Worm (Caenorhabditis elegans): ENCODE measurements around the gene F38B6.4.

The F38B6.4 gene

DNA sequence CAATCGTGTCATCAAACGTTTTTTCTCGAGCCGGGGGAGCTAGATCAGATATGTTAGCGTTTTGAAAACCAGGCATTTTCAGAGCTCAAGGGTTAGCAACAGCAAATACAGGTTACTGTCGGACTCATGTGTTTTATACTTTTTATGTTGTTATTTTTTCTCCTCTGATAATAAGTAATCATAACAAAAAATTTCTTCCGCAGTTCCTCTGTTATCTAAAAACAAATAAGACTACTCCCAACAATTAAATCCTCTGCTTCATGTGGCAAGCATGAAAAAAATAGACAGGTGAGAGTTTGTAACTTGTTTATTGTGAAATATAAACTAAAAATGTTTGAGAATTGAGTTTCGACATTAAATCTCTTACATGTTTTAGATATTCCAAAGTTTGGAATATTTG, 43.9 kb downstream of the F38B6.4 start, which contains the start of gene smf-2:
TSS of gene smf-2 (minus strand) at position 101 of the 400 bp plus-strand sequence.
- TF ChIP-seq ceh-43 (GFP tag; optimal IDR thresholded peaks at IDR 0.05) (no peak), bed-3 (GFP tag; optimal IDR thresholded peaks at IDR 0.05) (no peak), M03D4.4 (tag; optimal IDR thresholded peaks at IDR 0.05) (no peak), lin-13 (tag; optimal IDR thresholded peaks at IDR 0.05) (no peak), pha-4 (tag; optimal IDR thresholded peaks at IDR 0.05) (no peak), sem-2 (GFP tag; optimal IDR thresholded peaks at IDR 0.05) (no peak), ceh-83 (GFP tag; optimal IDR thresholded peaks at IDR 0.05) (no peak), nhr-2 (tag; optimal IDR thresholded peaks at IDR 0.05) (no peak), hlh-1 (tag; optimal IDR thresholded peaks at IDR 0.05) (no peak), ces-1 (GFP tag; optimal IDR thresholded peaks at IDR 0.05) (no peak)

DNA sequence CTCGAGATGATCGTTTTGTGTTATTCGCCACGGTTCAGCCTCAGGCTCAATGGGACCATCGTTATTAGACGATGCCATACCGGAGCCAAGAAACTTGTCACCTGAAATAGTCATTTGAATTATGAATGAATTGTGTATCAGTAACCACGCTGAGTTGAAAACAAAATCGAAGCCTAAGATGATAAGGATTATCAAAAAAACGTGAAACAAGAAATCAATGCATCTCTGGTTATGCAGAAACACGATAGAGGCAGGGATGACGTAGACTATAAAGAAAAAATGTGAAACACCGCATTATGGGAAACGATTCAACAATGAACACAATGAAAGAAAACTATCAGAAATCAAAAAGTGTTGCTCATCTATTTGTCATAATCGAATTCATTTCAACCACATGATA, 48.3 kb downstream of the F38B6.4 start, which contains the start of gene smf-1:
TSS of gene smf-1 (minus strand) at position 101 of the 400 bp plus-strand sequence.
- TF ChIP-seq mab-5 (tag; optimal IDR thresholded peaks at IDR 0.05) (no peak), lsy-2 (tag; optimal IDR thresholded peaks at IDR 0.05) (no peak), elt-1 (tag; optimal IDR thresholded peaks at IDR 0.05; ENCODE audit: borderline replicate concordance, insufficient read depth) (no peak), drap-1 (GFP tag; optimal IDR thresholded peaks at IDR 0.05) (no peak), ces-1 (GFP tag; optimal IDR thresholded peaks at IDR 0.05) (no peak), tbx-8 (GFP tag; optimal IDR thresholded peaks at IDR 0.05) (no peak), cnd-1 (tag; optimal IDR thresholded peaks at IDR 0.05) (no peak), nhr-76 (tag; optimal IDR thresholded peaks at IDR 0.05) (no peak)

DNA sequence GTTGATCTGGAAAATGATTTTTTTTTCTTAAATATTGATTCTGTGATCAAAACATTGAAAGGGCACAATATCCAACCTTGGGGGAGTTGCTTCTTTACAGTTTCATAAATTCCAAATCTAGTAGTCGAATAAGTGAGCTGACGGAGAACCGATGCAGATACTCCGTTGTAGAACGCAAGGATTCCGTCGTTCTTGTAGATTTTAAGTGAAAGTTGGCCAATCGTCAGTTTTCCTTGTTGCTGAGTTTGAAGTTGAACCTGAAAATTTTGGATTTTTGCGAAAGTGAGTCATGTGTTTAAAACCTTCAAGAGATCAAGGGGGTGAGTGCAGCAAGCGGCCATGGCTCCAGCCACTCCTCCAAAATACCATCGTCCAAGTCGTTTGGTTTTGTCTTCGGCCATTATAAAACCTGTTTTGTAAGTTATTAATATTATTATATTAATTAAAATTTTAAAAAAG, 50.6 kb downstream of the F38B6.4 start, which contains the start of gene slc-25A10:
TSS of gene slc-25A10 (minus strand) at position 409 of the 459 bp plus-strand sequence.
- no peak for TF ChIP-seq ztf-11 (tag; optimal IDR thresholded peaks at IDR 0.05)
- no peak for TF ChIP-seq unc-62 (GFP tag; optimal IDR thresholded peaks at IDR 0.05)
- TF ChIP-seq snpc-4 (tag; optimal IDR thresholded peaks at IDR 0.05): no peak
- TF ChIP-seq hlh-1 (tag; optimal IDR thresholded peaks at IDR 0.05): no peak
- TF ChIP-seq unc-120 (tag; optimal IDR thresholded peaks at IDR 0.05; ENCODE audit: poor library complexity, severe bottlenecking): no peak
- TF ChIP-seq unc-39 (tag; optimal IDR thresholded peaks at IDR 0.05): no peak
- no peak for TF ChIP-seq sptf-1 (tag; optimal IDR thresholded peaks at IDR 0.05)
- TF ChIP-seq mep-1 (tag; optimal IDR thresholded peaks at IDR 0.05): no peak
- no peak for TF ChIP-seq lsy-2 (tag; optimal IDR thresholded peaks at IDR 0.05)

DNA sequence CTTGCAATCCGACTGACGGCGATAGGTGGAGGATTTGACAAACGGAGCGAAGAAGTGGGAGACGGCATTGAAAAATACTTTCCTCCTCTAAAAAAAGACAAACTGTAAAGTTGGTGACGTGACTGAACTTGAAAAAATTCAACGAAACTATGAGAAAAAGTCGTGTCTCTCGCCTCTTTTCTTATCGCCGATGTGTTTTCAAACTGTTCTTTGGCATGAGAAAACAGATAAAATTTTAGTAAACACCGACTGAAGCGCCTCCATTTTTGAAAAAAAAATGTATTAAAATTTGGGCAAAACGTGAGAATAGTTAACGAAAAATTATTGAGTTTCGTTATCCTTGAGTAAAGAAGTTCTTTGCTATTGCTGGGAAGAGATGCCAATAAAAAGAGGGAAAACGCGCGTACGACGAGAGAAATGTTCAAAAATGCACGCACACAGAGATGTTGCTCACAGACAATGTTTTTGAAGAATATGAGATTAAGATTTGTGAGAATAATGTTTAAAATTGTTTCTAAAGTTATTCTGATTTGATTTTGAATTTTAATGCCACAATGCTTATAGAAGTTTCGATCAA, 54.2 kb downstream of the F38B6.4 start:
- TF ChIP-seq lin-13 (tag; optimal IDR thresholded peaks at IDR 0.05): no peak
- TF ChIP-seq cnd-1 (tag; optimal IDR thresholded peaks at IDR 0.05): no peak
- TF ChIP-seq lin-32 (GFP tag; optimal IDR thresholded peaks at IDR 0.05): no peak
- no peak for TF ChIP-seq ceh-43 (GFP tag; optimal IDR thresholded peaks at IDR 0.05)
- TF ChIP-seq bed-3 (GFP tag; optimal IDR thresholded peaks at IDR 0.05): no peak
- no peak for TF ChIP-seq M03D4.4 (tag; optimal IDR thresholded peaks at IDR 0.05)
- no peak for TF ChIP-seq nhr-2 (tag; optimal IDR thresholded peaks at IDR 0.05)
- no peak for TF ChIP-seq mls-2 (tag; optimal IDR thresholded peaks at IDR 0.05)
- TF ChIP-seq nhr-76 (tag; optimal IDR thresholded peaks at IDR 0.05): no peak
- TF ChIP-seq ceh-83 (GFP tag; optimal IDR thresholded peaks at IDR 0.05): no peak
- no peak for TF ChIP-seq sem-2 (GFP tag; optimal IDR thresholded peaks at IDR 0.05)
